Fruit fly (Drosophila melanogaster): ENCODE data around the gene Rsf1.

Gene Rsf1

dm6 chr2L:10266511-10266910, 3.2 kb upstream of the Rsf1 start, which contains the start of gene CG4953:
Gene CG4953 (plus strand): TSS chr2L:10266703.
- TF ChIP-seq btn (GFP tag; optimal IDR thresholded peaks at IDR 0.05) (no peak), CG12659 (GFP tag; optimal IDR thresholded peaks at IDR 0.05) (peak; percentile 4), CG9215 (GFP tag; IDR thresholded peaks at IDR 0.05) (no peak), nmo (GFP tag; optimal IDR thresholded peaks at IDR 0.05) (no peak), E2f2 (GFP tag; IDR thresholded peaks at IDR 0.05) (peak; percentile 26; the same call in 1 of the 2 replicates), amos (GFP tag; IDR thresholded peaks at IDR 0.05; ENCODE audit: partially characterized antibody) (no peak), HLHmδ (GFP tag; optimal IDR thresholded peaks at IDR 0.05) (no peak), fd3F (GFP tag; optimal IDR thresholded peaks at IDR 0.05) (no peak), CG15696 (tag; optimal IDR thresholded peaks at IDR 0.05) (no peak), Bteb2 (GFP tag; optimal IDR thresholded peaks at IDR 0.05) (no peak), Dp (GFP tag; optimal IDR thresholded peaks at IDR 0.05) (peak; percentile 14), CG17385 (GFP tag; optimal IDR thresholded peaks at IDR 0.05) (no peak), CG1603 (tag; optimal IDR thresholded peaks at IDR 0.05) (peak; percentile 3), pfk (GFP tag; optimal IDR thresholded peaks at IDR 0.05) (peak; percentile 22), MESR4 (GFP tag; optimal IDR thresholded peaks at IDR 0.05) (peak; percentile 33), twi (tag; optimal IDR thresholded peaks at IDR 0.05) (no peak), CG30020 (tag; optimal IDR thresholded peaks at IDR 0.05) (peak; percentile 65), Hmx (GFP tag; optimal IDR thresholded peaks at IDR 0.05) (no peak), stwl (tag; optimal IDR thresholded peaks at IDR 0.05) (peak; percentile 32), lov (optimal IDR thresholded peaks at IDR 0.05) (no peak), lov (GFP tag; IDR thresholded peaks at IDR 0.05) (no peak), CG4854 (GFP tag; optimal IDR thresholded peaks at IDR 0.05) (no peak), CG15514 (GFP tag; optimal IDR thresholded peaks at IDR 0.05) (no peak), CG3407 (GFP tag; optimal IDR thresholded peaks at IDR 0.05) (no peak), MBD-R2 (GFP tag; IDR thresholded peaks at IDR 0.05) (peak; percentile 66), wek (GFP tag; optimal IDR thresholded peaks at IDR 0.05) (peak; percentile 93), CG3281 (GFP tag; optimal IDR thresholded peaks at IDR 0.05) (no peak), pan (optimal IDR thresholded peaks at IDR 0.05) (no peak), pan (GFP tag; optimal IDR thresholded peaks at IDR 0.05 in 1 of 2, IDR thresholded peaks at IDR 0.05 in 1 of 2) (no peak), Ets65A (GFP tag) (no peak), PHDP (tag; optimal IDR thresholded peaks at IDR 0.05) (no peak), ems (GFP tag; optimal IDR thresholded peaks at IDR 0.05) (no peak), hkb (optimal IDR thresholded peaks at IDR 0.05) (no peak), hkb (GFP tag; IDR thresholded peaks at IDR 0.05) (no peak), phol (tag; optimal IDR thresholded peaks at IDR 0.05) (peak; percentile 0), CG10267 (tag; optimal IDR thresholded peaks at IDR 0.05) (no peak), chm (GFP tag; IDR thresholded peaks at IDR 0.05) (no peak), pzg (GFP tag; optimal IDR thresholded peaks at IDR 0.05) (peak; percentile 44), gfzf (GFP tag; optimal IDR thresholded peaks at IDR 0.05) (peak; percentile 67), stc (GFP tag; IDR thresholded peaks at IDR 0.05) (no peak), CG4617 (GFP tag; optimal IDR thresholded peaks at IDR 0.05; ENCODE audit: borderline replicate concordance) (peak; percentile 25), Spps (tag; optimal IDR thresholded peaks at IDR 0.05) (no peak), CG3163 (GFP tag; optimal IDR thresholded peaks at IDR 0.05) (no peak), CG9876 (GFP tag; optimal IDR thresholded peaks at IDR 0.05) (no peak), CG9797 (GFP tag; optimal IDR thresholded peaks at IDR 0.05) (peak; percentile 18)

Measured in whole organism, embryonic.